Fruit fly (Drosophila melanogaster) whole organism, embryonic: ENCODE data around the gene CG14715.

Experiments used
- CG17612 ChIP-seq: fragments of 200-800 bp; sonication (Bioruptor generic); IDR thresholded peaks from 2 replicates; pipeline ENCODE4 v1.3.6; 2022; ENCODE audit warnings: missing biosample characterization, missing genetic modification characterization
- CG30020 ChIP-seq: fragments of 200-800 bp; optimal IDR thresholded peaks from 2 replicates; lab custom pipeline; 2019; ENCODE audit warnings: missing biosample characterization, mild to moderate bottlenecking, missing genetic modification characterization, moderate library complexity
- CG6813 ChIP-seq: fragments of 200-800 bp; sonication (Bioruptor generic); optimal IDR thresholded peaks from 2 replicates; lab custom pipeline; 2017; ENCODE audit warnings: missing biosample characterization, missing genetic modification characterization, mild to moderate bottlenecking, moderate library complexity, missing genetic modification reagents
- Deaf1 ChIP-seq: fragments of 200-800 bp; optimal IDR thresholded peaks from 3 replicates; lab custom pipeline; 2019; ENCODE audit warnings: missing biosample characterization, mild to moderate bottlenecking, missing genetic modification characterization, moderate library complexity
- Usf ChIP-seq: fragments of 200-800 bp; sonication (Bioruptor generic); optimal IDR thresholded peaks from 2 replicates; lab custom pipeline; 2017; ENCODE audit warnings: missing genotype, missing biosample characterization, missing genetic modification characterization
- dmrt99B ChIP-seq: fragments of 200-800 bp; sonication (Bioruptor generic); optimal IDR thresholded peaks from 2 replicates; lab custom pipeline; 2018; ENCODE audit warnings: missing biosample characterization, mild to moderate bottlenecking, missing genetic modification characterization, moderate library complexity
- fd64A ChIP-seq: fragments of 200-800 bp; sonication (Bioruptor generic); optimal IDR thresholded peaks from 3 replicates; lab custom pipeline; 2018; ENCODE audit warnings: missing biosample characterization, mild to moderate bottlenecking, missing genetic modification characterization
- ranshi ChIP-seq: fragments of 200-800 bp; sonication (Bioruptor generic); IDR thresholded peaks from 2 replicates; pipeline ENCODE4 v1.3.6; 2022; ENCODE audit warnings: missing biosample characterization, missing genetic modification characterization

dm6 chr3R:11679513-11679912, 5.5 kb downstream of the CG14715 start, which contains the start of the genes Taf12 and Ho:
- TF ChIP-seq CG6813: no peak
- TF ChIP-seq Deaf1 (tag; lab: Kevin White, UChicago): no peak
- TF ChIP-seq ranshi (GFP tag; lab: Robert Waterston, UW): no peak
- no peak for TF ChIP-seq fd64A (GFP tag; lab: Kevin White, UChicago)
- no peak for TF ChIP-seq CG30020 (tag; lab: Kevin White, UChicago)
- TF ChIP-seq Usf: no peak
- no peak for TF ChIP-seq dmrt99B (tag; lab: Kevin White, UChicago)
- TF ChIP-seq CG17612 (GFP tag; lab: Robert Waterston, UW): no peak
